Worm (Caenorhabditis elegans): ENCODE measurements around the gene mcm-5.

DNA sequence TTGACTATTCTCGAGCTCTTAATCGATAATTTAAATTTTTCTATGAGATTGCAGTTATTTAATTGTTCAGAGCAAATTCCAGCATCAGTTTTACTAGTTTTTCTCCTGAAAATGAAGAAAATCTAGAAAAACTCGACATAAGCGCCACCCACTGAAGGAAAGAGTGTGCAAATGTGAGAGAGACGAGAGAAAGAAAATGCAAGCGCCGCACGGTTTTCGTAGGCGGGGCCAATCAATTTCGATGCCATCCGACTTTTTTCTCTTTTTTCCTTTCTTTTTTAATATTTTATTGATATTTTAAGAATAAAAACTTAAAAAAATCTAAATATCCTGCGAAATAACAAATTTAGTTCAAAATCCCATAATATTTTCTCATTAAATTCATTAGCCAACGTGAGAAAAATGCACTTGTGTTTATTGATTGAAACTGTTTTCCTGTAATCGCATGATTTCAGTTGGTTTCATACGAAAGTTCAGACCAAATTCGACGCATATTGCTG, 41.5 kb upstream of the mcm-5 start, which contains the start of gene cdk-12:
- no peak for TF ChIP-seq ztf-29 (GFP tag; IDR thresholded peaks at IDR 0.05)
- TF ChIP-seq ztf-23 (GFP tag; IDR thresholded peaks at IDR 0.05) = no peak
- TF ChIP-seq tab-1 (GFP tag; IDR thresholded peaks at IDR 0.05) = no peak
- no peak for TF ChIP-seq med-1 (GFP tag; optimal IDR thresholded peaks at IDR 0.05; ENCODE audit: insufficient read depth)
- no peak for TF ChIP-seq flt-1 (GFP tag; IDR thresholded peaks at IDR 0.05)
- no peak for TF ChIP-seq ref-1 (GFP tag; conservative IDR thresholded peaks at IDR 0.05)
- TF ChIP-seq klf-2 (GFP tag; conservative IDR thresholded peaks at IDR 0.05) = no peak
- no peak for TF ChIP-seq cog-1 (tag; optimal IDR thresholded peaks at IDR 0.05)

Data from whole organism, midembryonic.